Fruit fly (Drosophila melanogaster) whole organism: ENCODE data around the gene CG18473.

Source experiments
- CG8478 ChIP-seq: fragments of >200 bp; optimal IDR thresholded peaks from 2 replicates; lab custom pipeline; 2018; ENCODE audit warnings: inconsistent platforms
- pan ChIP-seq: fragments of >200 bp; optimal IDR thresholded peaks from 2 replicates; lab custom pipeline; 2017
- psq ChIP-seq: fragments of >200 bp; optimal IDR thresholded peaks from 2 replicates; lab custom pipeline; 2017

DNA sequence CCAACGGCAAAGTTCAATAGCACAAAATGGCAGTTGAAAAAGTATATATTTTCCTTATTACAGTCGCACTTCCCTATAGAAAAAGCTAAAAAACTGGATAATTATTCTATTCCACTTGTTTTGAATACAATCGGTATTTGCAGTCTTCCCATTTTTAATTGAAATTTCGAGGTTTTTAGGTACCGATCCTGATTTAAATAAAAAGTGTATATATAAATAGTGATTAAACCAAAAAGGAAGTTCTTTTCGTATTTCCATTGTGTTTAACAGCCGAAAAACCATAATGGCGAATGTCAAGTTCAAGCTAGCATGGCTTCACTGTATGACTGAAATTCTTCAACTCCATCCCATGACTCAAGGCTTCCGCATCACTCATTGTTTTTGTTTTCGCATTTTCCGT is 16.6 kb upstream of the CG18473 start:
- TF ChIP-seq pan (lab: Kevin White, UChicago) (no peak), psq (no peak), CG8478 (lab: Kevin White, UChicago) (no peak)
